Fruit fly (Drosophila melanogaster): Measurements from ENCODE around the gene Ski6.

Ski6 gene

dm6 chr2L:13203437-13204137, 18.6 kb downstream of the Ski6 start, which contains the start of gene Pect (continued):
- TF ChIP-seq CG10321 (GFP tag; IDR thresholded peaks at IDR 0.05) (no peak), twi (tag; optimal IDR thresholded peaks at IDR 0.05) (no peak), MESR4 (GFP tag; optimal IDR thresholded peaks at IDR 0.05) (peak; percentile 83), CG42726 (GFP tag; IDR thresholded peaks at IDR 0.05; ENCODE audit: partially characterized antibody) (no peak), p53 (GFP tag; optimal IDR thresholded peaks at IDR 0.05) (no peak), CG10543 (GFP tag; optimal IDR thresholded peaks at IDR 0.05) (peak; percentile 92), CG5953 (GFP tag; IDR thresholded peaks at IDR 0.05) (no peak), cas (GFP tag; IDR thresholded peaks at IDR 0.05) (no peak), gsb-n (tag; optimal IDR thresholded peaks at IDR 0.05) (no peak), Abd-B (GFP tag; optimal IDR thresholded peaks at IDR 0.05) (no peak), CG9876 (GFP tag; optimal IDR thresholded peaks at IDR 0.05) (no peak), CG31365 (tag; optimal IDR thresholded peaks at IDR 0.05) (no peak), CG10267 (tag; optimal IDR thresholded peaks at IDR 0.05) (peak; percentile 60), CG2678 (tag; optimal IDR thresholded peaks at IDR 0.05) (no peak), ken (GFP tag; IDR thresholded peaks at IDR 0.05) (no peak), CG18011 (GFP tag; optimal IDR thresholded peaks at IDR 0.05) (peak; percentile 8), ci (GFP tag; IDR thresholded peaks at IDR 0.05) (peak; percentile 9; the same call in 1 of the 3 replicates), salm (tag; optimal IDR thresholded peaks at IDR 0.05) (no peak), vnd (GFP tag; IDR thresholded peaks at IDR 0.05; ENCODE audit: partially characterized antibody) (peak; percentile 40; the same call in 1 of the 3 replicates), psq (GFP tag; optimal IDR thresholded peaks at IDR 0.05) (no peak), Mes4 (GFP tag; optimal IDR thresholded peaks at IDR 0.05) (no peak), CG4617 (GFP tag; optimal IDR thresholded peaks at IDR 0.05; ENCODE audit: borderline replicate concordance) (no peak), hb (GFP tag; IDR thresholded peaks at IDR 0.05; ENCODE audit: partially characterized antibody) (no peak), NfI (GFP tag; optimal IDR thresholded peaks at IDR 0.05) (no peak), CG1832 (GFP tag; optimal IDR thresholded peaks at IDR 0.05) (no peak), luna (GFP tag; optimal IDR thresholded peaks at IDR 0.05) (no peak), Dfd (GFP tag; optimal IDR thresholded peaks at IDR 0.05) (no peak), Nf-YC (tag; optimal IDR thresholded peaks at IDR 0.05) (no peak), seq (GFP tag; IDR thresholded peaks at IDR 0.05) (peak; percentile 44; the same call in 1 of the 2 replicates), trh (GFP tag; optimal IDR thresholded peaks at IDR 0.05) (no peak), en (GFP tag; optimal IDR thresholded peaks at IDR 0.05) (no peak), CG11723 (GFP tag; optimal IDR thresholded peaks at IDR 0.05) (no peak), vvl (GFP tag; IDR thresholded peaks at IDR 0.05) (peak; percentile 18; the same call in 1 of the 2 replicates), CG10431 (GFP tag; optimal IDR thresholded peaks at IDR 0.05) (no peak), crol (GFP tag; IDR thresholded peaks at IDR 0.05) (no peak; the same call in 1 of the 2 replicates), lbe (GFP tag; optimal IDR thresholded peaks at IDR 0.05) (no peak), ap (GFP tag; IDR thresholded peaks at IDR 0.05) (no peak), CG15696 (tag; optimal IDR thresholded peaks at IDR 0.05) (no peak), Atf-2 (GFP tag; optimal IDR thresholded peaks at IDR 0.05) (no peak), Sox100B (GFP tag; optimal IDR thresholded peaks at IDR 0.05) (no peak), CTCF (GFP tag; optimal IDR thresholded peaks at IDR 0.05) (no peak), br (optimal IDR thresholded peaks at IDR 0.05) (no peak), ham (GFP tag; IDR thresholded peaks at IDR 0.05) (peak; percentile 34; the same call in 1 of the 2 replicates), tin (GFP tag; optimal IDR thresholded peaks at IDR 0.05) (no peak), CG3838 (GFP tag; optimal IDR thresholded peaks at IDR 0.05) (no peak), Xbp1 (GFP tag; optimal IDR thresholded peaks at IDR 0.05) (peak; percentile 2), sens-2 (GFP tag; IDR thresholded peaks at IDR 0.05) (no peak), Hr78 (GFP tag; optimal IDR thresholded peaks at IDR 0.05) (no peak), gro (GFP tag; optimal IDR thresholded peaks at IDR 0.05) (peak; percentile 62), pfk (GFP tag; optimal IDR thresholded peaks at IDR 0.05) (peak; percentile 5), CG16813 (GFP tag; IDR thresholded peaks at IDR 0.05; ENCODE audit: partially characterized antibody) (peak; percentile 53)

Measured in whole organism, embryonic.